Worm (Caenorhabditis elegans): ENCODE results near the gene math-38.

- no peak for TF ChIP-seq ZK546.5 (tag; optimal IDR thresholded peaks at IDR 0.05)
- TF ChIP-seq zag-1 (tag; optimal IDR thresholded peaks at IDR 0.05): no peak
- TF ChIP-seq skn-1 (tag; optimal IDR thresholded peaks at IDR 0.05): no peak
- no peak for TF ChIP-seq jun-1 (tag; optimal IDR thresholded peaks at IDR 0.05)
- TF ChIP-seq fkh-10 (GFP tag; optimal IDR thresholded peaks at IDR 0.05): no peak
Observed at ce11 chrII:1571032-1571431, 8.8 kb downstream of the math-38 start, which contains the start of gene fbxb-46.
